Fruit fly (Drosophila melanogaster) whole organism, pupa: Measurements from ENCODE around the gene kra.

ENCODE experiments used
- CG10348 ChIP-seq: fragments of 200-800 bp; sonication (Bioruptor generic); IDR thresholded peaks from 2 replicates; pipeline ENCODE4 v1.3.6; 2022; ENCODE audit warnings: missing biosample characterization, missing genetic modification characterization
- CG12605 ChIP-seq: fragments of 200-800 bp; sonication (Bioruptor generic); IDR thresholded peaks from 2 replicates; pipeline ENCODE4 v1.3.6; 2022; ENCODE audit warnings: missing biosample characterization, missing genetic modification characterization
- CG13204 ChIP-seq: fragments of 200-800 bp; sonication (Bioruptor generic); optimal IDR thresholded peaks from 2 replicates; lab custom pipeline; 2018; ENCODE audit warnings: missing biosample characterization, mild to moderate bottlenecking, missing genetic modification characterization, moderate library complexity
- CG17806 ChIP-seq: fragments of 200-800 bp; sonication (Bioruptor generic); optimal IDR thresholded peaks from 2 replicates; lab custom pipeline; 2018; ENCODE audit warnings: missing biosample characterization, mild to moderate bottlenecking, missing genetic modification characterization, moderate library complexity
- CG8159 ChIP-seq: fragments of 200-800 bp; sonication (Bioruptor generic); optimal IDR thresholded peaks from 3 replicates; lab custom pipeline; 2018; ENCODE audit warnings: missing biosample characterization, mild to moderate bottlenecking, missing genetic modification characterization, moderate library complexity
- EcR ChIP-seq: fragments of 200-800 bp; sonication (Bioruptor generic); optimal IDR thresholded peaks from 3 replicates; lab custom pipeline; 2019; ENCODE audit warnings: missing biosample characterization, missing genetic modification characterization, mild to moderate bottlenecking, moderate library complexity, missing genetic modification reagents
- Ets98B ChIP-seq: fragments of 200-800 bp; sonication (Bioruptor generic); IDR thresholded peaks from 2 replicates; pipeline ENCODE4 v1.3.6; 2022; ENCODE audit warnings: missing biosample characterization, missing genetic modification characterization
- Pif1A ChIP-seq: fragments of 200-800 bp; sonication (Bioruptor generic); optimal IDR thresholded peaks from 3 replicates; lab custom pipeline; 2016; ENCODE audit warnings: missing biosample characterization, missing genetic modification characterization
- Pif1B ChIP-seq: fragments of 200-800 bp; sonication (Bioruptor generic); optimal IDR thresholded peaks from 3 replicates; lab custom pipeline; 2016; ENCODE audit warnings: missing biosample characterization, missing genetic modification characterization
- fd96Ca ChIP-seq: fragments of 200-800 bp; sonication (Bioruptor generic); IDR thresholded peaks from 3 replicates; pipeline ENCODE4 v1.3.6; 2022; ENCODE audit warnings: missing biosample characterization, missing genetic modification characterization
- gl ChIP-seq: fragments of 200-800 bp; sonication (Bioruptor generic); optimal IDR thresholded peaks from 2 replicates; lab custom pipeline; 2018; ENCODE audit warnings: missing biosample characterization, mild to moderate bottlenecking, missing genetic modification characterization
- rn ChIP-seq: fragments of 200-800 bp; sonication (Bioruptor generic); IDR thresholded peaks from 2 replicates; pipeline ENCODE4 v1.3.6; 2022; ENCODE audit warnings: missing biosample characterization, missing genetic modification characterization

DNA sequence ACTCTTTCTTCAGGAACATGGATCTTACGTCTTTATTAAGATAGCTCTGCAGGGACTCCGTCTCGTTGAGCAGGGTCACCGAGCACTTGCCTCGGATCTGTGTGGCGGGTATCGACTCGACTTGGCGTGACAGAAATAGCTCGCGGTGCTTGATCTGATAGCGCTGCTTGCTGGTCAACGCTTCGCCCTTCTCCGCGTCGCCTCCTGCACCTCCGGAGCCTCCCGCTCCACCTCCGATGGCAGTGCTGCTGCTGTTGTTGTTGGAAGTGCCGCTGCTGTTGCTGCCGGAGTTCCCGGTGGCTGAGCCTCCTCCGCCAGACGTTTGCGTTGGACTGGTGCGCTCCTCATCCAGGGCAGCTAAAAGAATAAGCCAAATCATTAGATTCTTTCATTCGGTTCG, 42.5 kb upstream of the kra start:
- TF ChIP-seq CG13204 (GFP tag; lab: Kevin White, UChicago) (no peak), gl (tag; lab: Kevin White, UChicago) (no peak), CG17806 (tag; lab: Kevin White, UChicago) (no peak), CG12605 (GFP tag; lab: Robert Waterston, UW) (no peak), CG8159 (no peak), rn (GFP tag; lab: Robert Waterston, UW) (no peak), Pif1B (GFP tag; lab: Kevin White, UChicago) (no peak), Pif1A (GFP tag; lab: Kevin White, UChicago) (no peak), CG10348 (GFP tag; lab: Robert Waterston, UW) (no peak), EcR (peak; percentile 8), Ets98B (no peak), fd96Ca (GFP tag; lab: Robert Waterston, UW) (no peak)
